Fruit fly (Drosophila melanogaster): ENCODE results near the gene t-Grip84.
A peak's percentile ranks its signal among the peaks of the same experiment; 100 is the strongest.

DNA sequence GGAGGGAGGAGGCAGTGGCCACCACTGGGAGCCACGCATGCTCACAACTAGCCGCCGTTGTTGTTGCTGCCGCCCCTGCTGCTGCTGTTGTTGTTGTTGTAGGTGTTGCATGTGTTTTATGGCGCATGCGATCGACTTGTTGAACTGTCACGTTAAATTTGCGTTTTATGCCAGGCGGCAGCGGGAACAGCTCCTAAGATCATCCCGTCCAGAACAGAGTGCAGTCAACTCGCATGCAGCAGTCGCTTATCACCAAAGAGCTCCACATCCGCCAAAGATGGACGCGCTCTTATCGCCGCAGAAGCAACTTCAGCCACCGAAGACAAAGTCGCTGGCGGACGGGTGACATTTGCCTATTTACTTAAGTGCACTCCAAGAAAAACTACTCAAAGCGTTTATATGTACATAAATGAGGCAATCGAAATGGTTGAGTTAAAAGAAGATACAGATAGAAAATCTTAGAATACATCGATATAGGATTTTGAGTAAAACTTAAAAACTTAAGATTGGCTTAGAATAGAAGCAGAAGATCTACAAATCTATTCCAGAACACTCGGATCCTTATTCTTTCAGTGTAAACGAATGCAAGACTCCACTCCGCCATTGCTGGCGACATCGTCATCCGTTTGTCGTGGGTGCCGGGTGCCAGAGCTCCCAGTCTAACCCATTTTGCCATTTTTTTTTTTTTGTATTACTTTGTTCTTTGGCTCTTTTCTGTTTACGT, 41.9 kb upstream of the t-Grip84 start:
- no peak for TF ChIP-seq Hr39 (GFP tag; optimal IDR thresholded peaks at IDR 0.05)
- peak; percentile 59 for TF ChIP-seq CG3032 (tag; optimal IDR thresholded peaks at IDR 0.05)
- TF ChIP-seq Eip78C (GFP tag) = peak; percentile 87
- peak; percentile 79 for TF ChIP-seq CG8119 (GFP tag; IDR thresholded peaks at IDR 0.05)
- TF ChIP-seq CG6808 (GFP tag; optimal IDR thresholded peaks at IDR 0.05) = peak; percentile 55
- peak; percentile 60 for TF ChIP-seq OdsH (GFP tag; optimal IDR thresholded peaks at IDR 0.05)
- peak; percentile 82 for TF ChIP-seq CG15336 (GFP tag; IDR thresholded peaks at IDR 0.05)

Measured in whole organism, prepupa.